Worm (Caenorhabditis elegans): ENCODE measurements around the gene D1014.5.

DNA sequence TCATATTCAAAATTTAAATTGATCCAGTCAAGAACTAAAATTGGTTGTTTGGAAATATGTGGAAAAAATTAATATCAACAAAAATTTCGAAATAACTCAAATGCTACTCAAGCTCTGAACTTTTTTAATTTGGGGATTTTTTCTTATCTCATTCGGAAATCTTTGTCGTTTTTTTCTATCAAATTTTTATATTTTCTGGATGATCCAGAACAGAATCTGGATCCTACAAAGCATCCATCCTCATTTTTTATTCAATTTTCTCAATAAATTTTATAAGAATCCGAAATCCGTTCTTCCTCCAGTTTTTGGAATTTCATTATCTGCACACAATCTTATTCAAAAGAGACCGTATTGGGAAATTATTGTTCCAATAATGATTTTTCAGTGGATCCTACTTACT is 2.6 kb upstream of the D1014.5 start, which contains the start of gene D1014.6:
- TF ChIP-seq unc-62 (GFP tag; optimal IDR thresholded peaks at IDR 0.05), result no peak
- no peak for TF ChIP-seq F16B12.6 (tag; optimal IDR thresholded peaks at IDR 0.05)
- no peak for TF ChIP-seq dpl-1 (GFP tag; optimal IDR thresholded peaks at IDR 0.05)
- no peak for TF ChIP-seq dsc-1 (tag; optimal IDR thresholded peaks at IDR 0.05)
- TF ChIP-seq nhr-76 (tag; optimal IDR thresholded peaks at IDR 0.05), result no peak
- TF ChIP-seq ceh-8 (GFP tag; optimal IDR thresholded peaks at IDR 0.05), result no peak
- no peak for TF ChIP-seq alr-1 (tag; optimal IDR thresholded peaks at IDR 0.05; ENCODE audit: borderline replicate concordance)
- no peak for TF ChIP-seq fos-1 (tag; optimal IDR thresholded peaks at IDR 0.05)
- no peak for TF ChIP-seq lin-15B (tag; optimal IDR thresholded peaks at IDR 0.05)
